Worm (Caenorhabditis elegans) whole organism, late embryonic: Measurements from ENCODE around the gene F41D9.2.

Experiments used
- C38D4.7 ChIP-seq: fragments of 200-800 bp; sonication (Bioruptor generic); optimal IDR thresholded peaks from 2 replicates; lab custom pipeline; 2018; ENCODE audit warnings: mild to moderate bottlenecking, missing genetic modification characterization, moderate library complexity, missing compliant biosample characterization
- F13H6.1 ChIP-seq: sonication (generic microtip); optimal IDR thresholded peaks from 2 replicates; lab custom pipeline; 2016; ENCODE audit warnings: missing genetic modification characterization, missing compliant biosample characterization
- ahr-1 ChIP-seq: sonication (generic microtip); optimal IDR thresholded peaks from 2 replicates; lab custom pipeline; 2016; ENCODE audit warnings: missing genetic modification characterization, missing compliant biosample characterization
- ama-1 ChIP-seq: fragments of 150-350 bp; optimal IDR thresholded peaks from 2 replicates; lab custom pipeline; 2014
- ceh-18 ChIP-seq: sonication (generic microtip); optimal IDR thresholded peaks from 2 replicates; lab custom pipeline; 2016; ENCODE audit warnings: missing genetic modification characterization, missing compliant biosample characterization
- ceh-2 ChIP-seq: sonication (generic microtip); optimal IDR thresholded peaks from 2 replicates; lab custom pipeline; 2016; ENCODE audit warnings: missing genotype, missing genetic modification characterization, missing compliant biosample characterization
- ceh-22 ChIP-seq: sonication (generic microtip); optimal IDR thresholded peaks from 2 replicates; lab custom pipeline; 2017; ENCODE audit warnings: missing biosample characterization, missing genetic modification characterization
- ceh-24 ChIP-seq: sonication (generic microtip); optimal IDR thresholded peaks from 2 replicates; lab custom pipeline; 2016; ENCODE audit warnings: mild to moderate bottlenecking, missing genetic modification characterization, missing compliant biosample characterization
- ceh-30 ChIP-seq: fragments of 150-350 bp; optimal IDR thresholded peaks from 2 replicates; lab custom pipeline; 2014; ENCODE audit warnings: missing biosample characterization, missing genetic modification characterization
- ceh-31 ChIP-seq: sonication (generic microtip); optimal IDR thresholded peaks from 2 replicates; lab custom pipeline; 2016; ENCODE audit warnings: missing genetic modification characterization, missing compliant biosample characterization
- ceh-34 ChIP-seq: sonication (generic microtip); optimal IDR thresholded peaks from 2 replicates; lab custom pipeline; 2016; ENCODE audit warnings: mild to moderate bottlenecking, missing genetic modification characterization, missing compliant biosample characterization
- ceh-6 ChIP-seq: fragments of 200-800 bp; sonication (Bioruptor generic); optimal IDR thresholded peaks from 2 replicates; lab custom pipeline; 2018; ENCODE audit warnings: mild to moderate bottlenecking, missing genetic modification characterization, missing compliant biosample characterization
- ceh-9 ChIP-seq: sonication (generic microtip); optimal IDR thresholded peaks from 2 replicates; lab custom pipeline; 2016; ENCODE audit warnings: mild to moderate bottlenecking, missing genetic modification characterization, inconsistent platforms, missing compliant biosample characterization
- che-1 ChIP-seq: sonication (generic microtip); optimal IDR thresholded peaks from 2 replicates; lab custom pipeline; 2016; ENCODE audit warnings: mild to moderate bottlenecking, missing genetic modification characterization, missing compliant biosample characterization
- dmd-4 ChIP-seq: sonication (generic microtip); optimal IDR thresholded peaks from 2 replicates; lab custom pipeline; 2016; ENCODE audit warnings: borderline replicate concordance, missing genetic modification characterization, missing compliant biosample characterization
- elt-2 ChIP-seq: sonication (generic microtip); optimal IDR thresholded peaks from 2 replicates; lab custom pipeline; 2016; ENCODE audit warnings: missing genetic modification reagents, missing genetic modification characterization, missing compliant biosample characterization
- hlh-15 ChIP-seq: sonication (generic microtip); optimal IDR thresholded peaks from 2 replicates; lab custom pipeline; 2016; ENCODE audit warnings: missing genetic modification characterization, missing compliant biosample characterization
- hlh-6 ChIP-seq: sonication (generic microtip); optimal IDR thresholded peaks from 2 replicates; lab custom pipeline; 2016; ENCODE audit warnings: missing genotype, missing genetic modification characterization, missing compliant biosample characterization
- hlh-8 ChIP-seq: sonication (generic microtip); optimal IDR thresholded peaks from 2 replicates; lab custom pipeline; 2016; ENCODE audit warnings: missing genotype, missing genetic modification characterization, missing compliant biosample characterization
- lin-11 ChIP-seq: fragments of 200-800 bp; sonication (Bioruptor generic); optimal IDR thresholded peaks from 2 replicates; lab custom pipeline; 2018; ENCODE audit warnings: mild to moderate bottlenecking, missing genetic modification characterization, missing compliant biosample characterization
- madf-2 ChIP-seq: sonication (generic microtip); optimal IDR thresholded peaks from 2 replicates; lab custom pipeline; 2017; ENCODE audit warnings: missing genetic modification characterization, missing compliant biosample characterization
- nfya-1 ChIP-seq: sonication (generic microtip); optimal IDR thresholded peaks from 2 replicates; lab custom pipeline; 2017; ENCODE audit warnings: missing genetic modification characterization, mild to moderate bottlenecking, missing compliant biosample characterization, antibody characterized with exemption, moderate library complexity
- pag-3 ChIP-seq: sonication (generic microtip); optimal IDR thresholded peaks from 2 replicates; lab custom pipeline; 2016; ENCODE audit warnings: missing compliant biosample characterization, missing genetic modification characterization, borderline replicate concordance
- pha-4 ChIP-seq: fragments of 150-350 bp; optimal IDR thresholded peaks from 2 replicates; lab custom pipeline; 2018; ENCODE audit warnings: missing biosample characterization, missing genetic modification reagents, missing genetic modification characterization
- pros-1 ChIP-seq: fragments of 150-350 bp; optimal IDR thresholded peaks from 2 replicates; lab custom pipeline; 2014; ENCODE audit warnings: missing biosample characterization, missing genetic modification reagents, missing genetic modification characterization
- ref-2 ChIP-seq: sonication (generic microtip); optimal IDR thresholded peaks from 2 replicates; lab custom pipeline; 2016; ENCODE audit warnings: missing genetic modification characterization, missing compliant biosample characterization
- sox-2 ChIP-seq: fragments of 200-800 bp; sonication (Bioruptor generic); IDR thresholded peaks from 2 replicates; pipeline ENCODE4 v1.3.6; 2022; ENCODE audit warnings: missing genetic modification reagents, missing genetic modification characterization, missing compliant biosample characterization
- sox-4 ChIP-seq: sonication (generic microtip); optimal IDR thresholded peaks from 2 replicates; lab custom pipeline; 2017; ENCODE audit warnings: mild to moderate bottlenecking, missing genetic modification characterization, inconsistent platforms, missing compliant biosample characterization
- syd-9 ChIP-seq: sonication (generic microtip); optimal IDR thresholded peaks from 2 replicates; lab custom pipeline; 2016; ENCODE audit warnings: mild to moderate bottlenecking, missing genetic modification characterization, moderate library complexity, missing compliant biosample characterization
- tbx-2 ChIP-seq: sonication (generic microtip); optimal IDR thresholded peaks from 2 replicates; lab custom pipeline; 2016; ENCODE audit warnings: missing genetic modification characterization, missing compliant biosample characterization
- tbx-7 ChIP-seq: sonication (generic microtip); optimal IDR thresholded peaks from 2 replicates; lab custom pipeline; 2016; ENCODE audit warnings: missing genotype, missing genetic modification characterization, missing compliant biosample characterization
- ttx-3 ChIP-seq: sonication (generic microtip); optimal IDR thresholded peaks from 2 replicates; lab custom pipeline; 2016; ENCODE audit warnings: missing genetic modification reagents, missing genetic modification characterization, missing compliant biosample characterization
- unc-42 ChIP-seq: sonication (generic microtip); optimal IDR thresholded peaks from 2 replicates; lab custom pipeline; 2016; ENCODE audit warnings: missing genotype, missing genetic modification characterization, missing compliant biosample characterization
- unc-55 ChIP-seq: sonication (generic microtip); optimal IDR thresholded peaks from 2 replicates; lab custom pipeline; 2017; ENCODE audit warnings: missing biosample characterization, missing genetic modification reagents, missing genetic modification characterization
- zip-5 ChIP-seq: sonication (generic microtip); optimal IDR thresholded peaks from 2 replicates; lab custom pipeline; 2016; ENCODE audit warnings: missing genetic modification characterization, missing compliant biosample characterization

Gene F41D9.2

DNA sequence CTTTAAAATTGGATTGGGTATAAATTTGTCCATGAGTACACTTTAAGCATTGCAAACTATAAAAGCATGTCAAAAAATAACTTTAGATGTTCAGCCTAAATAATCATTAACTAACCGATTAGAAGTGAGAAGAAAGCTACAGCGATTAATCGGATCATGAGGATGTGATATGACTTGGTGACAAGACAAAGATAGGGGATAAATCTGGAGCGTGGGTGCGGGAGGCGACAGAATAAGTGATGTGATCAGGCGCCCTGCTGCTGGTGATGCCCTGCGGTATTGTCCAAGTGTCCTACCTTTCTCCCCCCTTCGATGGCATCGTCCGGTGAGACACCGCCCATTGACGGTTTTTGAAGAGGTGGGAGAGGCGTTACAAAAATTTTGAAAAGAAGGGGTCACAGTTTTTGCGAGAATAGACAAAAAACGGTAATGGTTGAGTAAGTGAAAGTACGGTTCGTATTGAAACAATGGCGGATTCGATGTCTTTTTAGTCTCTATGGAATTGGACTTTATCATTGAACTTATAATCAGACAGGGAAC lies at the start of gene F41D9.2:
TSS of gene F41D9.2 (minus strand) at position 304 of the 540 bp plus-strand sequence.
- TF ChIP-seq ref-2, result peak; percentile 48
- TF ChIP-seq ceh-18 (tag; lab: Kevin White, UChicago), result no peak

DNA sequence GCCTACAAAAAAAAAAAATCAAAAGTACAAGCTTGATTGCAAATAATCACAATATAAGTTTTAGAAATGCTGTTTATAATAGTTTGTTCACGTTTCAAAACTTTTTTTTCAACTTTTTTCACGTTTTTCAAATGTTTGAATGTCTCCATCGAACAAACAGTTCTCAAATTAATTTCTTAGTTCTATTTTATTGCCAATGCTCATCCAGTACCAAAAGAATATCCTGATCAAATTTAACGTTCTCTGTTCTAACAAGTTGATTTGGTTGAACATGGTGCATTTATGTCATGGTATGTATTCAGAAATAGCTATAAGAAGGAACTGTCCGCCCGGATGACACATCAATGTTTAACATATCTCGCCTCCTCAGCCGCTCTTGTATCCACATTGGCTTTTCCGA lies 47.6 kb upstream of the F41D9.2 start, which contains the start of gene kin-9:
TSS of gene kin-9 (plus strand) at position 301 of the 400 bp plus-strand sequence.
- no peak for TF ChIP-seq elt-2
- TF ChIP-seq F13H6.1 (tag; lab: Kevin White, UChicago), result no peak
- TF ChIP-seq syd-9, result no peak
- no peak for TF ChIP-seq ceh-6 (GFP tag; lab: Kevin White, UChicago)
- no peak for TF ChIP-seq ahr-1
- no peak for TF ChIP-seq ttx-3
- TF ChIP-seq C38D4.7 (GFP tag; lab: Kevin White, UChicago), result no peak
- TF ChIP-seq unc-55, result no peak
- no peak for TF ChIP-seq unc-42
- TF ChIP-seq dmd-4, result no peak
- no peak for TF ChIP-seq tbx-2
- TF ChIP-seq hlh-6 (tag; lab: Kevin White, UChicago), result no peak
- no peak for TF ChIP-seq ceh-9
- TF ChIP-seq che-1, result no peak
- no peak for TF ChIP-seq pha-4 (tag; lab: Kevin White, UChicago)
- no peak for TF ChIP-seq pag-3 (tag; lab: Kevin White, UChicago)
- no peak for TF ChIP-seq hlh-8 (tag; lab: Kevin White, UChicago)

DNA sequence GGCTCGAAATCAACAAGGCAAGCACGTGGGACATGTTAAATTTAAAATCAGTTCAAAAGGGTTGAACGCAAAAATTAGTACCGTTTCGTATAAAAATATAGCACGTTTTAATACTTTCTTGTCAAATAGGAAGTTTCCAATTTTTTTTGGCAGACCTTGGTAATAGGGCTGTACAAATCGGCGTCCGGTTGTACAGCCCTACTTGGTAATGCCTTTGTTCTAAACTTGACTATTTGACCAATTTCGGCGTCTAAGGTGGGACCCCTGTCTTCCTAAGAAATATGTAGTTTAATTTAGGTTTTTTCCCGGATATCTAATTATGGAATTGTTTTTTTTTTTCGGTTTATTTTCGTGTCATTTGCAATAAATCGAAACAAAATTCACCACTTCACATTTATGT lies 44.8 kb upstream of the F41D9.2 start:
- no peak for TF ChIP-seq ceh-24 (tag; lab: Kevin White, UChicago)
- TF ChIP-seq ceh-30 (tag; lab: Kevin White, UChicago), result no peak
- no peak for TF ChIP-seq hlh-15 (tag; lab: Kevin White, UChicago)
- TF ChIP-seq ceh-18 (tag; lab: Kevin White, UChicago), result no peak
- no peak for TF ChIP-seq ceh-34 (tag; lab: Kevin White, UChicago)
- TF ChIP-seq tbx-7 (tag; lab: Kevin White, UChicago), result no peak
- TF ChIP-seq ama-1 (lab: Kevin White, UChicago), result no peak
- TF ChIP-seq ceh-6 (GFP tag; lab: Kevin White, UChicago), result no peak
- no peak for TF ChIP-seq pag-3 (tag; lab: Kevin White, UChicago)
- TF ChIP-seq tbx-2, result no peak
- TF ChIP-seq ahr-1, result no peak
- TF ChIP-seq sox-4, result no peak
- no peak for TF ChIP-seq zip-5 (tag; lab: Kevin White, UChicago)
- TF ChIP-seq F13H6.1 (tag; lab: Kevin White, UChicago), result no peak
- TF ChIP-seq lin-11 (tag; lab: Kevin White, UChicago), result no peak

DNA sequence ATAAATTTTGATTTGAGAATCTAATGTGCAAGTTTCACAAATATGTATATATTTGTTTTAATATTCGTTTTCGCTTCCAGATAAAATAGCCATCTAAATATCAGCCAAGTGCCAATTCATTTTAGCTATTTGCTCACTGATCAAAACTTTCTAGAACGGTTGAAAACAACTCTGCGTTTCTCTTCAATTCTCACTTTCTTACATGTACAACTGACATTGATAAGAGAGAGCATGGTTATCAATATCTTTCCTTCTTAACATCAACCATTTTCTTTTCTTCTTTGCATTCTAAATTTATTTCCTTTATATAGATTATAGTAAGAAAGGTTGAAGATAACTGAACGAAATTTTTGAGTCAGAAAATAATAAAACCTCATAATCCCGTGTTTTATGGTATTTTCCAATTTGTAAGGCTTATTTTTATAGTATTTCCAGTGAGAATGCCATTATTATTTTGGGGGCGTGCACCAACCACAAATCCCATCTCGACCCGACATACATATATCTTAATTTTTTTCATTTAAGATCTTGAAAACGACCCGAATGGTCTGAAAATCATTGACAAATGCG lies 43.7 kb upstream of the F41D9.2 start, which contains the start of gene F08F1.3:
TSS of gene F08F1.3 (plus strand) at position 520 of the 570 bp plus-strand sequence.
- peak; percentile 55 for TF ChIP-seq elt-2
- TF ChIP-seq pag-3 (tag; lab: Kevin White, UChicago), result no peak
- TF ChIP-seq ceh-34 (tag; lab: Kevin White, UChicago), result no peak
- TF ChIP-seq unc-55, result no peak
- TF ChIP-seq, all 69 proteins: peak for 1

DNA sequence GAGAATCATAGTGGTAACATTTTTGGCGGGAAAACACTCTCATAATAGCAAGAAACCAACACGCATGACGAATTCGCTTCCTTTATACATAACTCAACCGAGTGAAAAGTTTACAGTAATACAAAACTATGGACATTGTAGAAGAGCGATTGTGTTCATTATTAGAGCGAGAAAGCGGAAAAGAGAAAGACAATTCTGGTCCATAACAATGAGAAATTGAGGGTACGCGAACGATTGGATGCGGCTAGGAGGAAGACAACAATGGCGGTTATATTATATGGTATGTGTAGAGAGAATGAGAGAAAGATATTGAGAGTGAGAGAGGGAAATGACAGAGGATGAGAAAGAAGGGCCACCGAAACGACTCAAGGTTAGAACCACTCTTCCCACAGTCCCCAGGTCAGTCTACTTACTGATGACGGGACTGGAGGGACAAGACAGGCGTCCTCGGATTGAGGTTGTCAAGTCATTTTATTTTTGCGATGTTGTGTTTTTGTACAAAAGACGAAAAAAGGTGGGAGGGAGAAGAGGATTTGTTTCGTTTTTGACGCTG lies 41.5 kb upstream of the F41D9.2 start:
- no peak for TF ChIP-seq ceh-22 (tag; lab: Kevin White, UChicago)
- peak; percentile 64 for TF ChIP-seq ceh-31 (tag; lab: Kevin White, UChicago)
- TF ChIP-seq ceh-2 (tag; lab: Kevin White, UChicago), result peak; percentile 5
- peak; percentile 32 for TF ChIP-seq nfya-1 (tag; lab: Kevin White, UChicago)
- TF ChIP-seq madf-2 (tag; lab: Kevin White, UChicago), result no peak
- TF ChIP-seq syd-9, result no peak
- TF ChIP-seq sox-2 (GFP tag; lab: Robert Waterston, UW), result peak; percentile 88
- TF ChIP-seq pros-1 (tag; lab: Kevin White, UChicago), result no peak
- TF ChIP-seq ceh-34 (tag; lab: Kevin White, UChicago), result no peak
